Worm (Caenorhabditis elegans): ENCODE data around the gene lab-2.

lab-2 gene

ce11 chrIII:7365602-7366001, 36.2 kb upstream of the lab-2 start, which contains the start of gene F08F8.11:
F08F8.11 (plus strand) TSS chrIII:7365902.
- TF ChIP-seq pbrm-1 (GFP tag; IDR thresholded peaks at IDR 0.05): no peak
- no peak for TF ChIP-seq F57C9.4 (tag; optimal IDR thresholded peaks at IDR 0.05)
- TF ChIP-seq egrh-3 (GFP tag; IDR thresholded peaks at IDR 0.05): no peak
- no peak for TF ChIP-seq lin-54 (GFP tag; optimal IDR thresholded peaks at IDR 0.05)
- no peak for TF ChIP-seq efl-1 (GFP tag; optimal IDR thresholded peaks at IDR 0.05)
- no peak for TF ChIP-seq ekl-4 (GFP tag; IDR thresholded peaks at IDR 0.05)
- TF ChIP-seq tbx-9 (tag; optimal IDR thresholded peaks at IDR 0.05; ENCODE audit: borderline replicate concordance): no peak
- TF ChIP-seq ztf-18 (tag; optimal IDR thresholded peaks at IDR 0.05): no peak
- TF ChIP-seq D2030.7 (GFP tag; IDR thresholded peaks at IDR 0.05): no peak

DNA sequence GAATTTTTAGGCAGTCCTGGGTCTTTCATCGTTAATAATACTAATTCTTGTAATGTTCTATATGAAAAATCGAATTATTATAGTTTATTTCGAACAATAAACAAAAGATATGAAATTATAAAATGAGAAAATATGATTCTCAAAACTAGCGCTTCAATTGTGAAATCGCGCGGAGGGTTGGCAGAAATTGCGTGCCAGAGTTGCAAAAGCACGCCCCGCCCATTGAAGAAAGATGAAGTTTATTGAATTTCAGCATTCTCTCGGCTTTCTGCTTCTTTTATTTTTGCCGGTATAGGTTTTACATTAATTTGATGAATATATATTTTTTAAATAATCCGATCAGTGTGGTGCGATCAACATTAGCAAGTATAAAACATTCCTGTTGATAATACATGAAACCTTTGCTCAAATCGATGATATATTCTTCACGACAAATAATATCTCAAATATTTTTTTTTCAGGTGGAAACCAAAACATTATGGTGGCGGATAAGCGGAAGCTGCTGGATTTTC, 29.7 kb upstream of the lab-2 start, which contains the start of the genes eco-1 and hmgr-1:
Gene eco-1, minus strand, starts transcription at position 59 of the 512 bp plus-strand sequence.
Gene hmgr-1, plus strand, starts transcription at position 462 of the 512 bp plus-strand sequence.
- no peak for TF ChIP-seq zim-3 (tag; optimal IDR thresholded peaks at IDR 0.05)
- TF ChIP-seq xnd-1 (tag; optimal IDR thresholded peaks at IDR 0.05): no peak
- no peak for TF ChIP-seq cebp-1 (GFP tag; IDR thresholded peaks at IDR 0.05)
- peak; percentile 39 for TF ChIP-seq cebp-1 (tag; optimal IDR thresholded peaks at IDR 0.05)
- peak; percentile 22 for TF ChIP-seq lin-54 (GFP tag; optimal IDR thresholded peaks at IDR 0.05)
- TF ChIP-seq lin-35 (GFP tag; optimal IDR thresholded peaks at IDR 0.05): peak in 1 of 3 experiments; percentile 8

ce11 chrIII:7358627-7359026, 29.2 kb upstream of the lab-2 start:
- TF ChIP-seq K12H6.12 (tag; optimal IDR thresholded peaks at IDR 0.05) (peak; percentile 32), somi-1 (GFP tag; optimal IDR thresholded peaks at IDR 0.05) (peak; percentile 37), lin-26 (GFP tag; IDR thresholded peaks at IDR 0.05) (peak; percentile 41; the same call in 1 of the 2 replicates), lin-40 (tag; optimal IDR thresholded peaks at IDR 0.05) (peak; percentile 10), unc-130 (GFP tag; optimal IDR thresholded peaks at IDR 0.05) (no peak), cebp-1 (GFP tag; IDR thresholded peaks at IDR 0.05) (no peak), cebp-1 (tag; optimal IDR thresholded peaks at IDR 0.05) (peak; percentile 5), ceh-91 (GFP tag; IDR thresholded peaks at IDR 0.05) (no peak), nhr-80 (tag; optimal IDR thresholded peaks at IDR 0.05) (peak; percentile 8), attf-5 (GFP tag; optimal IDR thresholded peaks at IDR 0.05) (peak; percentile 9)

ce11 chrIII:7357356-7357755, 27.9 kb upstream of the lab-2 start, which contains the start of gene F08F8.10:
F08F8.10 (minus strand) TSS chrIII:7357393.
- TF ChIP-seq hrde-1 (tag; optimal IDR thresholded peaks at IDR 0.05; ENCODE audit: borderline replicate concordance): peak; percentile 14
- no peak for TF ChIP-seq snpc-4 (GFP tag; optimal IDR thresholded peaks at IDR 0.05)
- TF ChIP-seq snpc-4 (tag; optimal IDR thresholded peaks at IDR 0.05): peak in 2 of 4 experiments; percentile 14 to 24
- no peak for TF ChIP-seq dox-1 (GFP tag; IDR thresholded peaks at IDR 0.05)
- TF ChIP-seq hmg-1.2 (GFP tag; IDR thresholded peaks at IDR 0.05): peak; percentile 29; the same call in 1 of the 2 replicates
- TF ChIP-seq lsl-1 (GFP tag; optimal IDR thresholded peaks at IDR 0.05): no peak
- no peak for TF ChIP-seq D2030.7 (GFP tag; IDR thresholded peaks at IDR 0.05)
- no peak for TF ChIP-seq attf-3 (GFP tag; conservative IDR thresholded peaks at IDR 0.05)
- peak; percentile 5 for TF ChIP-seq snpc-3.4 (tag; optimal IDR thresholded peaks at IDR 0.05)
- TF ChIP-seq pbrm-1 (GFP tag; IDR thresholded peaks at IDR 0.05): no peak
- TF ChIP-seq ekl-4 (GFP tag; IDR thresholded peaks at IDR 0.05): peak; percentile 32; the same call in 1 of the 2 replicates
- TF ChIP-seq K12H6.12 (tag; optimal IDR thresholded peaks at IDR 0.05): peak; percentile 8
- no peak for TF ChIP-seq K11D2.4 (GFP tag; IDR thresholded peaks at IDR 0.05)
- TF ChIP-seq die-1 (tag; optimal IDR thresholded peaks at IDR 0.05): peak; percentile 24
- TF ChIP-seq rcor-1 (GFP tag; IDR thresholded peaks at IDR 0.05): no peak
- TF ChIP-seq aptf-2 (GFP tag; conservative IDR thresholded peaks at IDR 0.05): no peak
- TF ChIP-seq tbp1 (GFP tag; optimal IDR thresholded peaks at IDR 0.05): peak; percentile 33
- TF ChIP-seq athp-1 (tag; optimal IDR thresholded peaks at IDR 0.05): peak; percentile 24
- TF ChIP-seq lin-54 (GFP tag; optimal IDR thresholded peaks at IDR 0.05): peak; percentile 23
- TF ChIP-seq attf-5 (GFP tag; optimal IDR thresholded peaks at IDR 0.05): peak; percentile 65
- 0 out of 2 replicates have a peak, but pooled peaks have one; percentile 29 for TF ChIP-seq hsf-1 (GFP tag; IDR thresholded peaks at IDR 0.05)
- no peak for TF ChIP-seq cebp-1 (GFP tag; IDR thresholded peaks at IDR 0.05)
- TF ChIP-seq cebp-1 (tag; optimal IDR thresholded peaks at IDR 0.05): peak; percentile 39
- peak; percentile 14 for TF ChIP-seq ztf-18 (tag; optimal IDR thresholded peaks at IDR 0.05)
- no peak for TF ChIP-seq rec-8 (tag; optimal IDR thresholded peaks at IDR 0.05)
